Worm (Caenorhabditis elegans): ENCODE results near the gene akap-1.

The akap-1 gene

ce11 chrIII:6360825-6361224, 7.6 kb downstream of the akap-1 start (continued):
- TF ChIP-seq pax-3 (tag; optimal IDR thresholded peaks at IDR 0.05), result no peak
- peak; percentile 35 for TF ChIP-seq vab-15 (tag; optimal IDR thresholded peaks at IDR 0.05)
- no peak for TF ChIP-seq sup-37 (GFP tag; optimal IDR thresholded peaks at IDR 0.05)
- TF ChIP-seq C34B4.2 (tag; optimal IDR thresholded peaks at IDR 0.05), result no peak
- peak; percentile 71 for TF ChIP-seq mep-1 (tag; optimal IDR thresholded peaks at IDR 0.05)
- no peak for TF ChIP-seq hlh-4 (tag; optimal IDR thresholded peaks at IDR 0.05)
- TF ChIP-seq fos-1 (tag; optimal IDR thresholded peaks at IDR 0.05), result no peak
- no peak for TF ChIP-seq C04F5.9 (tag; optimal IDR thresholded peaks at IDR 0.05)
- TF ChIP-seq tbx-2 (tag; optimal IDR thresholded peaks at IDR 0.05), result peak; percentile 2
- peak in 1 of 2 experiments; percentile 60 for TF ChIP-seq lin-35 (GFP tag; optimal IDR thresholded peaks at IDR 0.05)
- TF ChIP-seq fkh-4 (tag; optimal IDR thresholded peaks at IDR 0.05; ENCODE audit: borderline replicate concordance), result no peak
- peak; percentile 79 for TF ChIP-seq lin-14 (GFP tag; optimal IDR thresholded peaks at IDR 0.05)
- TF ChIP-seq lin-13 (GFP tag; optimal IDR thresholded peaks at IDR 0.05), result peak; percentile 13
- no peak for TF ChIP-seq xbp-1 (tag; optimal IDR thresholded peaks at IDR 0.05)
- TF ChIP-seq skn-1 (tag; optimal IDR thresholded peaks at IDR 0.05), result peak; percentile 20
- TF ChIP-seq lin-15B (tag; optimal IDR thresholded peaks at IDR 0.05), result no peak
- TF ChIP-seq pag-3 (tag; optimal IDR thresholded peaks at IDR 0.05; ENCODE audit: borderline replicate concordance, insufficient read depth), result no peak
- no peak for TF ChIP-seq unc-86 (tag; optimal IDR thresholded peaks at IDR 0.05)
- no peak for TF ChIP-seq nhr-237 (tag; optimal IDR thresholded peaks at IDR 0.05)
- no peak for TF ChIP-seq ama-1 (optimal IDR thresholded peaks at IDR 0.05)
- TF ChIP-seq tlp-1 (tag; optimal IDR thresholded peaks at IDR 0.05), result no peak
- no peak for TF ChIP-seq zip-4 (GFP tag; optimal IDR thresholded peaks at IDR 0.05)
- no peak for TF ChIP-seq fkh-10 (GFP tag; optimal IDR thresholded peaks at IDR 0.05)
- TF ChIP-seq snu-23 (GFP tag; optimal IDR thresholded peaks at IDR 0.05), result peak; percentile 51
- TF ChIP-seq lsy-2 (tag; optimal IDR thresholded peaks at IDR 0.05), result peak; percentile 18 to 33
- TF ChIP-seq unc-62 (GFP tag; optimal IDR thresholded peaks at IDR 0.05), result no peak
- TF ChIP-seq nhr-20 (tag; optimal IDR thresholded peaks at IDR 0.05), result peak; percentile 73
- TF ChIP-seq nhr-76 (tag; optimal IDR thresholded peaks at IDR 0.05), result no peak

ce11 chrIII:6361560-6361959, 8.4 kb downstream of the akap-1 start:
- TF ChIP-seq elt-3 (tag; optimal IDR thresholded peaks at IDR 0.05) (peak in 1 of 6 experiments; percentile 25), lin-35 (GFP tag; optimal IDR thresholded peaks at IDR 0.05) (peak in 1 of 2 experiments; percentile 57), nhr-71 (tag; optimal IDR thresholded peaks at IDR 0.05) (peak; percentile 39), nhr-20 (tag; optimal IDR thresholded peaks at IDR 0.05) (peak; percentile 18), egl-13 (tag; optimal IDR thresholded peaks at IDR 0.05) (peak; percentile 38), nhr-77 (tag; optimal IDR thresholded peaks at IDR 0.05) (no peak), ets-5 (GFP tag; IDR thresholded peaks at IDR 0.05) (no peak), elt-2 (tag; optimal IDR thresholded peaks at IDR 0.05) (peak; percentile 83), efl-1 (optimal IDR thresholded peaks at IDR 0.05) (no peak), efl-1 (GFP tag; optimal IDR thresholded peaks at IDR 0.05 in 1 of 2) (peak in 1 of 2 experiments; percentile 93), irx-1 (tag; optimal IDR thresholded peaks at IDR 0.05) (no peak), lin-14 (GFP tag; optimal IDR thresholded peaks at IDR 0.05) (peak; percentile 29), lsy-2 (tag; optimal IDR thresholded peaks at IDR 0.05) (peak in 1 of 2 experiments; percentile 4)

- TF ChIP-seq hlh-4 (tag; optimal IDR thresholded peaks at IDR 0.05), result no peak
- no peak for TF ChIP-seq C34B4.2 (tag; optimal IDR thresholded peaks at IDR 0.05)
- peak; percentile 81 for TF ChIP-seq rnt-1 (tag; optimal IDR thresholded peaks at IDR 0.05)
- peak; percentile 93 for TF ChIP-seq nhr-71 (tag; optimal IDR thresholded peaks at IDR 0.05)
- TF ChIP-seq ceh-82 (tag; optimal IDR thresholded peaks at IDR 0.05), result peak in 2 of 3 experiments; percentile 14 to 22
- TF ChIP-seq lsy-2 (tag; optimal IDR thresholded peaks at IDR 0.05), result peak; percentile 61 to 81
- TF ChIP-seq nhr-19 (GFP tag; conservative IDR thresholded peaks at IDR 0.05), result peak; percentile 78
- TF ChIP-seq unc-62 (GFP tag; optimal IDR thresholded peaks at IDR 0.05), result no peak
- no peak for TF ChIP-seq aly-2 (tag; optimal IDR thresholded peaks at IDR 0.05)
- peak; percentile 53 for TF ChIP-seq swsn-7 (tag; optimal IDR thresholded peaks at IDR 0.05)
- TF ChIP-seq mdl-1 (tag; optimal IDR thresholded peaks at IDR 0.05), result peak in 1 of 2 experiments; percentile 58
- TF ChIP-seq tbx-2 (tag; optimal IDR thresholded peaks at IDR 0.05), result peak; percentile 70
- no peak for TF ChIP-seq Y116A8C.19 (tag; optimal IDR thresholded peaks at IDR 0.05; ENCODE audit: borderline replicate concordance)
- no peak for TF ChIP-seq sox-4 (tag; optimal IDR thresholded peaks at IDR 0.05)
- TF ChIP-seq alr-1 (tag; optimal IDR thresholded peaks at IDR 0.05; ENCODE audit: borderline replicate concordance), result no peak
- no peak for TF ChIP-seq zag-1 (tag; optimal IDR thresholded peaks at IDR 0.05)
- peak; percentile 57 for TF ChIP-seq grh-1 (GFP tag; IDR thresholded peaks at IDR 0.05)
- no peak for TF ChIP-seq mab-9 (GFP tag; IDR thresholded peaks at IDR 0.05)
- TF ChIP-seq nhr-11 (tag; optimal IDR thresholded peaks at IDR 0.05), result peak; percentile 41
These were observed 9.2 kb downstream of the akap-1 start for ce11 chrIII:6362323-6362922.
